Fruit fly (Drosophila melanogaster) whole organism, embryonic: ENCODE data around the gene RpL32.

ENCODE experiments used
- Antp ChIP-seq: fragments of 200-800 bp; sonication (Bioruptor generic); optimal IDR thresholded peaks from 3 replicates; lab custom pipeline; 2016; ENCODE audit warnings: missing biosample characterization, missing genetic modification characterization
- Asciz ChIP-seq: fragments of 200-800 bp; sonication (Bioruptor generic); optimal IDR thresholded peaks from 2 replicates; lab custom pipeline; 2017; ENCODE audit warnings: missing biosample characterization, mild to moderate bottlenecking, missing genetic modification characterization, missing genetic modification reagents
- B-H1 ChIP-seq: fragments of 200-800 bp; sonication (Bioruptor generic); IDR thresholded peaks from 3 replicates; pipeline ENCODE4 v1.3.6; 2022; ENCODE audit warnings: missing biosample characterization, missing genetic modification characterization
- Bgb ChIP-seq: fragments of 200-800 bp; sonication (Bioruptor generic); IDR thresholded peaks from 2 replicates; pipeline ENCODE4 v1.3.6; 2022; ENCODE audit warnings: missing biosample characterization, missing genetic modification characterization; ENCODE audit not compliant: partially characterized antibody
- Blimp-1 ChIP-seq: fragments of 200-800 bp; sonication (Bioruptor generic); optimal IDR thresholded peaks from 3 replicates; lab custom pipeline; 2018; ENCODE audit warnings: missing biosample characterization, missing genetic modification characterization, mild to moderate bottlenecking, moderate library complexity, missing genetic modification reagents
- C15 ChIP-seq: fragments of 200-800 bp; sonication (Bioruptor generic); IDR thresholded peaks from 3 replicates; pipeline ENCODE4 v1.3.6; 2022; ENCODE audit warnings: missing biosample characterization, missing genetic modification characterization
- CG10431 ChIP-seq: fragments of 200-800 bp; sonication (Bioruptor generic); optimal IDR thresholded peaks from 3 replicates; lab custom pipeline; 2018; ENCODE audit warnings: missing biosample characterization, mild to moderate bottlenecking, missing genetic modification characterization
- CG11247 ChIP-seq: fragments of 200-800 bp; sonication (Bioruptor generic); IDR thresholded peaks from 2 replicates; pipeline ENCODE4 v1.3.6; 2022; ENCODE audit warnings: missing biosample characterization, missing genetic modification characterization
- CG11696 ChIP-seq: fragments of 200-800 bp; sonication (Bioruptor generic); IDR thresholded peaks from 2 replicates; pipeline ENCODE4 v1.3.6; 2022; ENCODE audit warnings: missing biosample characterization, missing genetic modification characterization
- CG1233 ChIP-seq: fragments of 200-800 bp; sonication (Bioruptor generic); optimal IDR thresholded peaks from 4 replicates; lab custom pipeline; 2018; ENCODE audit warnings: missing biosample characterization, mild to moderate bottlenecking, missing genetic modification characterization
- CG15073 ChIP-seq: fragments of 200-800 bp; sonication (Bioruptor generic); optimal IDR thresholded peaks from 2 replicates; lab custom pipeline; 2016; ENCODE audit warnings: missing biosample characterization, missing genetic modification characterization
- CG1529 ChIP-seq: fragments of 200-800 bp; sonication (Bioruptor generic); optimal IDR thresholded peaks from 3 replicates; lab custom pipeline; 2018; ENCODE audit warnings: missing biosample characterization, missing genetic modification characterization
- CG18599 ChIP-seq: fragments of 200-800 bp; sonication (Bioruptor generic); optimal IDR thresholded peaks from 3 replicates; lab custom pipeline; 2017; ENCODE audit warnings: missing biosample characterization, missing genetic modification characterization, mild to moderate bottlenecking, moderate library complexity, missing genetic modification reagents
- CG30403 ChIP-seq: fragments of 200-800 bp; sonication (Bioruptor generic); optimal IDR thresholded peaks from 3 replicates; lab custom pipeline; 2016; ENCODE audit warnings: missing biosample characterization, missing genetic modification characterization
- CG30431 ChIP-seq: fragments of 200-800 bp; sonication (Bioruptor generic); optimal IDR thresholded peaks from 2 replicates; lab custom pipeline; 2017; ENCODE audit warnings: missing biosample characterization, missing genetic modification characterization
- CG3726 ChIP-seq: fragments of 200-800 bp; sonication (Bioruptor generic); IDR thresholded peaks from 3 replicates; pipeline ENCODE4, ENCODE4 v1.3.6; 2022; ENCODE audit warnings: missing biosample characterization, missing genetic modification characterization
- CG3838 ChIP-seq: fragments of 200-800 bp; sonication (Bioruptor generic); optimal IDR thresholded peaks from 3 replicates; lab custom pipeline; 2016; ENCODE audit warnings: missing biosample characterization, missing genetic modification characterization
- CG3995 ChIP-seq: fragments of 200-800 bp; sonication (Bioruptor generic); optimal IDR thresholded peaks from 3 replicates; lab custom pipeline; 2016; ENCODE audit warnings: missing biosample characterization, missing genetic modification characterization
- CG4282 ChIP-seq: fragments of 200-800 bp; sonication (Bioruptor generic); optimal IDR thresholded peaks from 2 replicates; lab custom pipeline; 2016; ENCODE audit warnings: missing biosample characterization, missing genetic modification characterization
- CG6175 ChIP-seq: fragments of 200-800 bp; sonication (Bioruptor generic); IDR thresholded peaks from 3 replicates; pipeline ENCODE4 v1.3.6; 2022; ENCODE audit warnings: missing biosample characterization, missing genetic modification characterization
- CG7271 ChIP-seq: fragments of 200-800 bp; sonication (Bioruptor generic); optimal IDR thresholded peaks from 2 replicates; lab custom pipeline; 2018; ENCODE audit warnings: missing biosample characterization, mild to moderate bottlenecking, missing genetic modification characterization, moderate library complexity
- CG8089 ChIP-seq: fragments of 200-800 bp; sonication (Bioruptor generic); optimal IDR thresholded peaks from 3 replicates; lab custom pipeline; 2016; ENCODE audit warnings: missing biosample characterization, missing genetic modification characterization
- CG8765 ChIP-seq: fragments of 200-800 bp; sonication (Bioruptor generic); IDR thresholded peaks from 2 replicates; pipeline ENCODE4 v1.3.6; 2022; ENCODE audit warnings: missing biosample characterization, missing genetic modification characterization
- CoRest ChIP-seq: fragments of 200-800 bp; sonication (Bioruptor generic); optimal IDR thresholded peaks from 3 replicates; lab custom pipeline; 2018; ENCODE audit warnings: missing biosample characterization, mild to moderate bottlenecking, missing genetic modification characterization, moderate library complexity
- D19B ChIP-seq: fragments of 200-800 bp; sonication (Bioruptor generic); optimal IDR thresholded peaks from 2 replicates; lab custom pipeline; 2017; ENCODE audit warnings: missing biosample characterization, mild to moderate bottlenecking, missing genetic modification characterization
- Ets65A ChIP-seq: fragments of 200-800 bp; sonication (Bioruptor generic); peaks from one replicate; lab custom pipeline; 2016; ENCODE audit warnings: missing biosample characterization, missing genetic modification characterization
- Gug ChIP-seq: fragments of 200-800 bp; sonication (Bioruptor generic); IDR thresholded peaks from 4 replicates; pipeline ENCODE4 v1.3.6; 2022; ENCODE audit warnings: missing biosample characterization, missing genetic modification characterization
- HmgZ ChIP-seq: fragments of 200-800 bp; sonication (Bioruptor generic); optimal IDR thresholded peaks from 2 replicates; lab custom pipeline; 2018; ENCODE audit warnings: missing biosample characterization, mild to moderate bottlenecking, missing genetic modification characterization
- Hmx ChIP-seq: fragments of 200-800 bp; sonication (Bioruptor generic); optimal IDR thresholded peaks from 2 replicates; lab custom pipeline; 2016; ENCODE audit warnings: missing biosample characterization, missing genetic modification characterization
- Med ChIP-seq: fragments of 200-800 bp; sonication (Bioruptor generic); peaks from one replicate; lab custom pipeline; 2016; ENCODE audit warnings: missing biosample characterization, missing genetic modification characterization, mild to moderate bottlenecking, inconsistent platforms, moderate library complexity
- Meics ChIP-seq: fragments of 200-800 bp; sonication (Bioruptor generic); optimal IDR thresholded peaks from 2 replicates; lab custom pipeline; 2017; ENCODE audit warnings: missing biosample characterization, mild to moderate bottlenecking, missing genetic modification characterization
- Myb ChIP-seq: fragments of 200-800 bp; sonication (Bioruptor generic); optimal IDR thresholded peaks from 2 replicates; lab custom pipeline; 2016; ENCODE audit warnings: missing biosample characterization, missing genetic modification characterization
- Sin3A ChIP-seq: fragments of >200 bp; optimal IDR thresholded peaks from 2 replicates; lab custom pipeline; 2018
- abd-A ChIP-seq: fragments of 200-800 bp; sonication (Bioruptor generic); optimal IDR thresholded peaks from 3 replicates; lab custom pipeline; 2019; ENCODE audit warnings: missing biosample characterization, mild to moderate bottlenecking, missing genetic modification characterization, moderate library complexity
- caup ChIP-seq: fragments of 200-800 bp; sonication (Bioruptor generic); optimal IDR thresholded peaks from 3 replicates; lab custom pipeline; 2017; ENCODE audit warnings: missing biosample characterization, mild to moderate bottlenecking, missing genetic modification characterization, moderate library complexity; ENCODE audit not compliant: severe bottlenecking
- dan ChIP-seq: fragments of 200-800 bp; sonication (Bioruptor generic); IDR thresholded peaks from 2 replicates; pipeline ENCODE4 v1.3.6; 2022; ENCODE audit warnings: missing biosample characterization, missing genetic modification characterization
- dmrt99B ChIP-seq: fragments of 200-800 bp; sonication (Bioruptor generic); optimal IDR thresholded peaks from 2 replicates; lab custom pipeline; 2018; ENCODE audit warnings: missing biosample characterization, mild to moderate bottlenecking, missing genetic modification characterization, moderate library complexity
- fru ChIP-seq: fragments of >200 bp; optimal IDR thresholded peaks from 2 replicates; lab custom pipeline; 2017
- gce ChIP-seq: fragments of 200-800 bp; sonication (Bioruptor generic); IDR thresholded peaks from 3 replicates; pipeline ENCODE4 v1.3.6; 2022; ENCODE audit warnings: missing biosample characterization, missing genetic modification characterization
- gcm ChIP-seq: fragments of 200-800 bp; sonication (Bioruptor generic); optimal IDR thresholded peaks from 2 replicates; lab custom pipeline; 2019; ENCODE audit warnings: missing biosample characterization, mild to moderate bottlenecking, missing genetic modification characterization, moderate library complexity
- gem ChIP-seq: fragments of 200-800 bp; sonication (Bioruptor generic); optimal IDR thresholded peaks from 2 replicates; lab custom pipeline; 2019; ENCODE audit warnings: missing biosample characterization, mild to moderate bottlenecking, missing genetic modification characterization, moderate library complexity
- h ChIP-seq: fragments of >200 bp; optimal IDR thresholded peaks from 2 replicates; lab custom pipeline; 2017
- hbn ChIP-seq: fragments of 200-800 bp; sonication (Bioruptor generic); IDR thresholded peaks from 2 replicates; pipeline ENCODE4 v1.3.6; 2022; ENCODE audit warnings: missing biosample characterization, missing genetic modification characterization; ENCODE audit not compliant: partially characterized antibody
- kay ChIP-seq: fragments of 200-800 bp; sonication (Bioruptor generic); optimal IDR thresholded peaks from 2 replicates; lab custom pipeline; 2016; ENCODE audit warnings: missing biosample characterization, missing genetic modification characterization
- lbe ChIP-seq: fragments of 200-800 bp; sonication (Bioruptor generic); optimal IDR thresholded peaks from 2 replicates; lab custom pipeline; 2016; ENCODE audit warnings: missing biosample characterization, mild to moderate bottlenecking, missing genetic modification characterization
- luna ChIP-seq: fragments of 200-800 bp; sonication (Bioruptor generic); optimal IDR thresholded peaks from 2 replicates; lab custom pipeline; 2016; ENCODE audit warnings: missing biosample characterization, missing genetic modification characterization
- mam ChIP-seq: fragments of 200-800 bp; sonication (Bioruptor generic); optimal IDR thresholded peaks from 3 replicates; lab custom pipeline; 2016; ENCODE audit warnings: missing biosample characterization, missing genetic modification characterization
- phol ChIP-seq: fragments of 200-800 bp; sonication (Bioruptor generic); optimal IDR thresholded peaks from 3 replicates; lab custom pipeline; 2018; ENCODE audit warnings: missing biosample characterization, mild to moderate bottlenecking, missing genetic modification characterization, moderate library complexity
- ro ChIP-seq: fragments of 200-800 bp; sonication (Bioruptor generic); IDR thresholded peaks from 2 replicates; pipeline ENCODE4 v1.3.6; 2022; ENCODE audit warnings: missing biosample characterization, missing genetic modification characterization
- salm ChIP-seq: fragments of 200-800 bp; sonication (Bioruptor generic); optimal IDR thresholded peaks from 2 replicates; lab custom pipeline; 2018; ENCODE audit warnings: missing biosample characterization, mild to moderate bottlenecking, missing genetic modification characterization
- tgo ChIP-seq: fragments of 200-800 bp; sonication (Bioruptor generic); IDR thresholded peaks from 3 replicates; pipeline ENCODE4 v1.3.6; 2022; ENCODE audit warnings: missing biosample characterization, missing genetic modification characterization
- tll ChIP-seq, 2 experiments: fragments of 200-800 bp in 1 of 2; fragments of >200 bp in 1 of 2; sonication (Bioruptor generic) in 1 of 2; optimal IDR thresholded peaks; 2 replicates each; lab custom pipeline; 2017 to 2019; ENCODE audit warnings: missing biosample characterization in 2 of 2, missing genetic modification characterization in 2 of 2, mild to moderate bottlenecking in 1 of 2, moderate library complexity in 1 of 2
- wdn ChIP-seq: fragments of 200-800 bp; sonication (Bioruptor generic); IDR thresholded peaks from 2 replicates; pipeline ENCODE4 v1.3.6; 2022; ENCODE audit warnings: missing biosample characterization, missing genetic modification characterization

RpL32 gene

DNA sequence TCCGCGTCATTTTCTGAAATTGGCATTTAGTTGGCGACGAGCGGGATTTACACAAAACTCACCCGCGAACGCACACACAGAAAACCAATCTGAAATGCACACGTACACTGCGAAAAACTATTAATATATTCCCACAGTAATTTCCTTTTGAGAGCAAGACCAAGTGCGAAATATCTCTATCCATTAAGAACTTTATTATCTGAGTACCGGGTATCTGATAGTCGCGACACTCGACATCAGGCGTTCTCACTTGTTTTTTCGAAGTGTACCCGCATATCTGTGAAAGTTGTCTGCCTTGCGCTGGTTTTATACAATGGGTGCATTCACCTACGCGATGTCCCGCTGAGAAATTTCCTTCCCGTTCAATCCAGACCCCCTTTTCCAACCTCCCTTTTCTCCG, 30.1 kb upstream of the RpL32 start (continued):
- no peak for TF ChIP-seq ro (GFP tag; lab: Robert Waterston, UW)
- no peak for TF ChIP-seq Sin3A (lab: Kevin White, UChicago)
- TF ChIP-seq Gug = 0 out of 4 replicates have a peak, but pooled peaks have one; percentile 27
- TF ChIP-seq gcm (GFP tag; lab: Kevin White, UChicago) = peak; percentile 88
- no peak for TF ChIP-seq hbn
- TF ChIP-seq gem (tag; lab: Kevin White, UChicago) = peak; percentile 49
- TF ChIP-seq CoRest (tag; lab: Kevin White, UChicago) = no peak
- no peak for TF ChIP-seq dan
- TF ChIP-seq Blimp-1 = peak; percentile 50
- TF ChIP-seq Antp (GFP tag; lab: Kevin White, UChicago) = peak; percentile 39
- TF ChIP-seq CG6175 (GFP tag; lab: Robert Waterston, UW) = no peak
- TF ChIP-seq CG15073 = no peak
- no peak for TF ChIP-seq CG4282
- no peak for TF ChIP-seq h (lab: Kevin White, UChicago)
- no peak for TF ChIP-seq fru (lab: Kevin White, UChicago)
- no peak for TF ChIP-seq CG10431
- TF ChIP-seq kay (GFP tag; lab: Kevin White, UChicago) = no peak
- no peak for TF ChIP-seq CG8765 (GFP tag; lab: Robert Waterston, UW)
- TF ChIP-seq caup = no peak
- TF ChIP-seq CG11247 (GFP tag; lab: Robert Waterston, UW) = no peak
- TF ChIP-seq salm (tag; lab: Kevin White, UChicago) = no peak
- TF ChIP-seq gce (GFP tag; lab: Robert Waterston, UW) = no peak
- TF ChIP-seq dmrt99B = no peak
- TF ChIP-seq CG3838 (GFP tag; lab: Kevin White, UChicago) = no peak
- TF ChIP-seq CG8089 (GFP tag; lab: Kevin White, UChicago) = no peak
- TF ChIP-seq CG30403 (GFP tag; lab: Kevin White, UChicago) = no peak
- TF ChIP-seq CG3995 = no peak
- no peak for TF ChIP-seq luna (GFP tag; lab: Kevin White, UChicago)
- TF ChIP-seq Meics (GFP tag; lab: Kevin White, UChicago) = no peak
- peak; percentile 63 for TF ChIP-seq Med (GFP tag; lab: Kevin White, UChicago)
- TF ChIP-seq Bgb (GFP tag; lab: Robert Waterston, UW) = no peak
- TF ChIP-seq CG11696 = no peak
- no peak for TF ChIP-seq Hmx (GFP tag; lab: Kevin White, UChicago)
- no peak for TF ChIP-seq CG30431 (GFP tag; lab: Kevin White, UChicago)
- TF ChIP-seq abd-A (tag; lab: Kevin White, UChicago) = no peak
- no peak for TF ChIP-seq B-H1 (GFP tag; lab: Robert Waterston, UW)
- no peak for TF ChIP-seq Myb (GFP tag; lab: Kevin White, UChicago)
- TF ChIP-seq tll (GFP tag; optimal IDR thresholded peaks at IDR 0.05; lab: Kevin White, UChicago) = no peak
- no peak for TF ChIP-seq lbe
- no peak for TF ChIP-seq Asciz (GFP tag; lab: Kevin White, UChicago)
- no peak for TF ChIP-seq CG1529
- no peak for TF ChIP-seq CG18599
- TF ChIP-seq C15 (GFP tag; lab: Robert Waterston, UW) = no peak
- TF ChIP-seq wdn (GFP tag; lab: Robert Waterston, UW) = no peak
- TF ChIP-seq phol (tag; lab: Kevin White, UChicago) = peak; percentile 39
- TF ChIP-seq Ets65A = peak; percentile 60
- TF ChIP-seq CG1233 (GFP tag; lab: Kevin White, UChicago) = no peak
- TF ChIP-seq HmgZ (tag; lab: Kevin White, UChicago) = no peak
- TF ChIP-seq CG3726 = no peak
- no peak for TF ChIP-seq mam (GFP tag; lab: Kevin White, UChicago)
- TF ChIP-seq tgo (GFP tag; lab: Robert Waterston, UW) = no peak
- no peak for TF ChIP-seq CG7271 (tag; lab: Kevin White, UChicago)
- TF ChIP-seq D19B (GFP tag; lab: Kevin White, UChicago) = no peak
